Worm (Caenorhabditis elegans) whole organism, L3 larva: Measurements from ENCODE around the gene T25G12.11.

Experiments used
- R02D3.7 ChIP-seq: fragments of 150-350 bp; optimal IDR thresholded peaks from 2 replicates; lab custom pipeline; 2014; ENCODE audit warnings: missing biosample characterization, missing genetic modification characterization
- ZK546.5 ChIP-seq: sonication (generic microtip); optimal IDR thresholded peaks from 2 replicates; lab custom pipeline; 2017; ENCODE audit warnings: missing biosample characterization, missing genetic modification characterization
- aly-2 ChIP-seq: fragments of 150-350 bp; optimal IDR thresholded peaks from 2 replicates; lab custom pipeline; 2014; ENCODE audit warnings: missing biosample characterization, missing genetic modification characterization
- ama-1 ChIP-seq: fragments of 150-350 bp; optimal IDR thresholded peaks from 2 replicates; lab custom pipeline; 2018
- ceh-16 ChIP-seq: sonication (generic microtip); optimal IDR thresholded peaks from 2 replicates; lab custom pipeline; 2017; ENCODE audit warnings: missing biosample characterization, missing genetic modification characterization
- ceh-28 ChIP-seq: fragments of 150-350 bp; optimal IDR thresholded peaks from 2 replicates; lab custom pipeline; 2014; ENCODE audit warnings: missing biosample characterization, missing genetic modification reagents, missing genetic modification characterization
- ceh-82 ChIP-seq: fragments of 150-350 bp; optimal IDR thresholded peaks from 2 replicates; lab custom pipeline; 2014; ENCODE audit warnings: missing biosample characterization, missing genetic modification characterization
- ceh-9 ChIP-seq: sonication (generic microtip); optimal IDR thresholded peaks from 2 replicates; lab custom pipeline; 2018; ENCODE audit warnings: missing biosample characterization, missing genetic modification characterization
- egl-5 ChIP-seq: fragments of 150-350 bp; optimal IDR thresholded peaks from 2 replicates; lab custom pipeline; 2017; ENCODE audit warnings: missing biosample characterization, missing genetic modification reagents, missing genetic modification characterization, inconsistent platforms
- elt-2 ChIP-seq: sonication (generic microtip); optimal IDR thresholded peaks from 2 replicates; lab custom pipeline; 2016; ENCODE audit warnings: missing genetic modification reagents, mild to moderate bottlenecking, missing genetic modification characterization, missing compliant biosample characterization
- elt-3 ChIP-seq, 3 experiments: fragments of 150-350 bp in 1 of 3; sonication (generic microtip) in 2 of 3; optimal IDR thresholded peaks; 2 replicates in 2 of 3; 4 replicates in 1 of 3; lab custom pipeline; 2014 to 2017; ENCODE audit warnings: missing biosample characterization in 3 of 3, missing genetic modification characterization in 3 of 3
- eor-1 ChIP-seq, 2 experiments: fragments of 150-350 bp; optimal IDR thresholded peaks; 2 replicates each; lab custom pipeline; 2014 to 2018; ENCODE audit warnings: missing biosample characterization in 2 of 2, missing genetic modification characterization in 2 of 2
- fkh-2 ChIP-seq: fragments of 150-350 bp; optimal IDR thresholded peaks from 2 replicates; lab custom pipeline; 2014; ENCODE audit warnings: missing biosample characterization, missing genetic modification reagents, missing genetic modification characterization
- fos-1 ChIP-seq: fragments of 150-350 bp; optimal IDR thresholded peaks from 2 replicates; lab custom pipeline; 2014; ENCODE audit warnings: missing biosample characterization, missing genetic modification characterization
- hmg-11 ChIP-seq: sonication (generic microtip); optimal IDR thresholded peaks from 2 replicates; lab custom pipeline; 2016; ENCODE audit warnings: missing genetic modification characterization, missing compliant biosample characterization
- jun-1 ChIP-seq: fragments of 150-350 bp; optimal IDR thresholded peaks from 2 replicates; lab custom pipeline; 2014; ENCODE audit warnings: missing biosample characterization, missing genetic modification reagents, missing genetic modification characterization
- lin-39 ChIP-seq: fragments of 150-350 bp; optimal IDR thresholded peaks from 2 replicates; lab custom pipeline; 2018; ENCODE audit warnings: missing biosample characterization, missing genetic modification reagents, missing genetic modification characterization
- lsy-12 ChIP-seq: sonication (generic microtip); optimal IDR thresholded peaks from 2 replicates; lab custom pipeline; 2016; ENCODE audit warnings: mild to moderate bottlenecking, missing genetic modification characterization, missing compliant biosample characterization
- nfya-1 ChIP-seq: sonication (generic microtip); optimal IDR thresholded peaks from 2 replicates; lab custom pipeline; 2017; ENCODE audit warnings: missing genetic modification characterization, mild to moderate bottlenecking, missing compliant biosample characterization, antibody characterized with exemption, moderate library complexity; ENCODE audit not compliant: insufficient read depth
- nhr-11 ChIP-seq: fragments of 150-350 bp; optimal IDR thresholded peaks from 2 replicates; lab custom pipeline; 2014; ENCODE audit warnings: missing biosample characterization, missing genetic modification characterization
- nhr-28 ChIP-seq: fragments of 150-350 bp; optimal IDR thresholded peaks from 2 replicates; lab custom pipeline; 2014; ENCODE audit warnings: missing biosample characterization, missing genetic modification characterization
- nhr-43 ChIP-seq: sonication (generic microtip); optimal IDR thresholded peaks from 2 replicates; lab custom pipeline; 2016; ENCODE audit warnings: mild to moderate bottlenecking, missing genetic modification characterization, missing compliant biosample characterization; ENCODE audit not compliant: poor library complexity, severe bottlenecking
- nhr-76 ChIP-seq: fragments of 150-350 bp; sonication (generic microtip); optimal IDR thresholded peaks from 5 replicates; lab custom pipeline; 2014; ENCODE audit warnings: missing biosample characterization, missing genetic modification characterization
- pha-4 ChIP-seq: fragments of 150-350 bp; optimal IDR thresholded peaks from 2 replicates; lab custom pipeline; 2014; ENCODE audit warnings: missing biosample characterization, missing genetic modification reagents, missing genetic modification characterization
- pqm-1 ChIP-seq: fragments of 150-350 bp; optimal IDR thresholded peaks from 2 replicates; lab custom pipeline; 2017; ENCODE audit warnings: missing biosample characterization, missing genetic modification characterization, inconsistent platforms
- sea-2 ChIP-seq: fragments of 150-350 bp; sonication (generic microtip); optimal IDR thresholded peaks from 4 replicates; lab custom pipeline; 2014; ENCODE audit warnings: missing biosample characterization, missing genetic modification reagents, missing genetic modification characterization
- snpc-4 ChIP-seq: fragments of 150-350 bp; optimal IDR thresholded peaks from 2 replicates; lab custom pipeline; 2014; ENCODE audit warnings: missing biosample characterization, missing genetic modification characterization
- ztf-11 ChIP-seq: fragments of 150-350 bp; optimal IDR thresholded peaks from 2 replicates; lab custom pipeline; 2014; ENCODE audit warnings: missing biosample characterization, missing genetic modification characterization

The T25G12.11 gene

DNA sequence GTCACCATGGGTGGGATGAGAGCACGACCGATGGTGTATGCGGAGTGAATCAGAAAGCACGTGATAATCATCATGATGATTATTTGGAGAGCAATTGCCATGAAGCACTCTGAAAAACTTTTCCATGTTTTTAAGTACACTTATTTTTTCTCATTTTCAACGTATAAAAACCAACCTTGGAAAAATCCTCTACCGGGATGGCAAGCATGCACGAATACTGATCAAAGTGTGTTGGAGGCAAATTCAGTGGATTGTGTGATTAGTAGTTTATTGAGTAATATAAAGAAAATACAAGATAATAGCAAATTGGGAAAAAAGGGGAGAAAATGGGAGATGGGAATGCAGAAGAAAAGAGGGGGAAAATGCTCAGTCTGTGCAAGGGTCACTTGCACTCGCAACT is at the start of gene T25G12.11:
TSS of gene T25G12.11 (minus strand) at position 101 of the 400 bp plus-strand sequence.
- no peak for TF ChIP-seq sea-2 (GFP tag; lab: Kevin White, UChicago)
- TF ChIP-seq pha-4 (tag; lab: Kevin White, UChicago), result no peak
- no peak for TF ChIP-seq ceh-9 (tag; lab: Kevin White, UChicago)
- TF ChIP-seq R02D3.7 (tag; lab: Kevin White, UChicago), result no peak

DNA sequence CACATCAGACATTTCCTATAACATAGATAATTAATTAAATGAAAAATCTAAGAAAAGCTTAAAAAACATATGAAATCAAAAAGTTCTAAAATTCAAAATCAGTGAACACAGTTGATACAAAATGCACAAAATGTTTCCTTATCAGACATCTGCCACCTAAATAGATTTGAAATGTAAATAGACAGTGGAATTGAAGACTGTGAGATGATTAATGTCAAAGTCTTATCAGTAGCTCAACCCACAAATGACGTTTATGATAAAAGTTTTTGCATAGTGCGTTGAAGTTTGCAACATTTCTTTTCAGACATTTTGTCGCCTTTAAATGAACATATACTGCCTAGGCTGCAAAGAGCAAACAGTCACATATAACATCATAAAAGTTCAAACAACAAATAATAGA is 19.4 kb upstream of the T25G12.11 start, which contains the start of gene Y40C7B.4:
TSS of gene Y40C7B.4 (minus strand) at position 19 of the 400 bp plus-strand sequence.
- TF ChIP-seq ceh-28 (tag; lab: Kevin White, UChicago) (no peak), nfya-1 (tag; lab: Kevin White, UChicago) (no peak), R02D3.7 (tag; lab: Kevin White, UChicago) (no peak), pqm-1 (tag; lab: Kevin White, UChicago) (peak; percentile 93), ama-1 (lab: Kevin White, UChicago) (no peak), nhr-11 (no peak), elt-2 (tag; lab: Kevin White, UChicago) (peak; percentile 97), lsy-12 (no peak), elt-3 (tag; optimal IDR thresholded peaks at IDR 0.05; lab: Kevin White, UChicago) (no peak), ceh-16 (no peak), eor-1 (tag; optimal IDR thresholded peaks at IDR 0.05; lab: Kevin White, UChicago) (no peak), ceh-9 (tag; lab: Kevin White, UChicago) (no peak), jun-1 (tag; lab: Kevin White, UChicago) (peak; percentile 56), nhr-43 (tag; lab: Kevin White, UChicago) (no peak), pha-4 (tag; lab: Kevin White, UChicago) (peak; percentile 67), aly-2 (tag; lab: Kevin White, UChicago) (no peak)

DNA sequence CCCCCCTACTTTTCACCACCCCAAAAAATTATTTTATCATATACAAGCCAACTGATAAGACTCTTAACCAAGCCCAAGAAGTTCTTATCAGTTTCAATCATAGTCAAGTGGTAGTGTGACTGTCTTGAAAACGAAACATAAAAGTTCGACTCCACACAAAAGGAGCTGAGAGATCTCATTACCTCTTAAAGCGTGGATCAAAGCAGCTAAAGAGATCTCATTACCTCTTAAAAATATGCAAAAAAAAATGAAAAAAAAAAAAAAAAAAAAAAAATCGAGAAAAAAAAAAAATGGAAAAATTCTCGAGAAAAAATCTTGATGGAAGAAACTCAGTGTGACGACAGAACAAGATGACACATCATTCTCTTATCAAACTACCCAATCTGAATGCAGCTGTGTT is 18.4 kb upstream of the T25G12.11 start:
- peak; percentile 25 for TF ChIP-seq pqm-1 (tag; lab: Kevin White, UChicago)
- peak; percentile 88 for TF ChIP-seq elt-2 (tag; lab: Kevin White, UChicago)
- TF ChIP-seq, all 47 proteins: peak for 2; not testable (repeated sequence) for 45

DNA sequence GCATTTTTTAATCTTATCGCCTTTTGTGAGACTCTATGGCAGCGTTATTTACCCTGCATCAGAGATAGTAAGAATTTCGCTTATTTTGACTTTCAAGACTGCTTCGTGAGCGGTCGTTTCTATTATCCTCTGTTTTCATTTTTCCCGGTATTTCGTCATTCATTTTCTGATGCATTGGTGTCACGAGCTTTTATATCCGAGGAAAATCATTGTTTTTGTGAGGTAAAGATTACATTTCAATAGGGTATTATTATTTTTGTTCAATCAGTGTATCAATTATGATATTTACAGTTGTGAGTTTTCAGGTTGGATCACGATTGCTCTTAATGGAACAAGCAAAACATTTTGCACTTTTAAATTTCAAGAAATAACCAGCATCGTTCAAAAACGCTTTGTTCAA is 9.9 kb upstream of the T25G12.11 start:
- TF ChIP-seq nhr-76 (tag; lab: Kevin White, UChicago), result no peak
- TF ChIP-seq elt-2 (tag; lab: Kevin White, UChicago), result peak; percentile 26

DNA sequence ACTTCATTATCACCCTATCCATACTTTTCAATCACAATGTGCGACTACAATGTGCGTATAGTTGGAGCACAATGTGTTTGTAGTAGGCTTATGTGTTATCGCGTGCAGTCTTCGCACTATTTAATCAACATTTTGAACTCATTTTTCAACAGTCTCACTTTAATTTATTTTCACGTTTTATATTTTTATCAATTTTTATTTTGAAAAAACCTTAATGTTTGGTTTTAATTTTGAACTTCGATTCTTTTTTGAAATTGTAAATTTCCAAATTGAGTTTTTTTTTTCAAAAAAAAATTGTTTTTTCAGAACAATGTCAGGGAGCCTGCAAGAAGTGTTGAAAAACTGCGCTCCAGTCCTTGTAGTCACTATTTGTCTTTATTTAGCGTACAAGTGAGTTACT is 5.7 kb upstream of the T25G12.11 start, which contains the start of gene T25G12.13:
TSS of gene T25G12.13 (plus strand) at position 301 of the 400 bp plus-strand sequence.
- no peak for TF ChIP-seq ceh-16
- TF ChIP-seq fkh-2 (tag; lab: Kevin White, UChicago), result no peak
- TF ChIP-seq nhr-76 (tag; lab: Kevin White, UChicago), result no peak
- TF ChIP-seq elt-2 (tag; lab: Kevin White, UChicago), result peak; percentile 30

DNA sequence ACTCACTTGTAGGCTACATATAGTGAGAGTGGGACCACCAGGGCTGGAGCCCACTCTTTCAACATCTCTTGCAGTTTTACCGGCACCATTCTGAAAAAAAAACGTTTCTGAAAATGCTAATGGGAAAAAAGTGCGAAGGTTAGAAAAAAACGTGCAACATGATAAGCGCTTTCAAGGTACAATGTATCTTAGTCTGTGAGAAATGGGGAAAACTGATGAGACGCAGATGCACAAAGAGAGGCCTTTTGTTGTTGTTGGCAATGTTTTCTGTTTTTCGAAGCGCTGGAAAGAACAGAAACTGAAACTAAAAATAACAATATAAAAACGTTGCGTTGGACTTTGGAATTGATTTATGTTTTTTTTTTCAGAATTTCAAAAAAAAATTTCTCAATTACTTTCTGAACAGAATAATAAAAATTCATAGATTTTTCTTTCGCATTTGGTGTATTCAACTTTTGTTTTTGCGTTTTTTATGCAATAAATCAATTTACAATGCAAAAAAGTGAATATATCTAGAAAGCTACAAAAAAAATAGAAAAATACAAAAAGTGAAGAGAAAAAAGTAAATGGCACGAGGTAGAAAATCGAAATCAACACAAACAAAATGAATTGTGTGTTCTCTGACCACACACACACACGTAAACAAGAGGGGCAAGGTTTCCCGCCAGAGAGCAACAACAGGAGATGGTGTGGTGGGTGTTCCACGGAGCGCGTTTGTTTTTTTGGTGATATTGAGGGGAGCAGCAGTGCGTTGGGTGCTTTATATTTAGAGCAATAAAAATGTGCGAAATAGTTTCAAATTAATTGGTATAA is 1.4 kb downstream of the T25G12.11 start, which contains the start of gene dhs-30:
TSS of gene dhs-30 (minus strand) at position 90 of the 813 bp plus-strand sequence.
- no peak for TF ChIP-seq ztf-11
- TF ChIP-seq nhr-28 (tag; lab: Kevin White, UChicago), result no peak
- TF ChIP-seq R02D3.7 (tag; lab: Kevin White, UChicago), result no peak
- TF ChIP-seq pha-4 (tag; lab: Kevin White, UChicago), result peak; percentile 83
- TF ChIP-seq hmg-11 (tag; lab: Kevin White, UChicago), result no peak
- no peak for TF ChIP-seq jun-1 (tag; lab: Kevin White, UChicago)
- no peak for TF ChIP-seq ceh-28 (tag; lab: Kevin White, UChicago)
- no peak for TF ChIP-seq pqm-1 (tag; lab: Kevin White, UChicago)
- TF ChIP-seq elt-3 (tag; optimal IDR thresholded peaks at IDR 0.05; lab: Kevin White, UChicago), result no peak
- TF ChIP-seq ZK546.5 (tag; lab: Kevin White, UChicago), result no peak
- no peak for TF ChIP-seq fos-1 (tag; lab: Kevin White, UChicago)
- peak; percentile 37 for TF ChIP-seq elt-2 (tag; lab: Kevin White, UChicago)
- no peak for TF ChIP-seq lsy-12
- no peak for TF ChIP-seq egl-5
- no peak for TF ChIP-seq eor-1 (tag; optimal IDR thresholded peaks at IDR 0.05; lab: Kevin White, UChicago)
- peak; percentile 35 for TF ChIP-seq lin-39 (tag; lab: Kevin White, UChicago)
- TF ChIP-seq snpc-4 (tag; lab: Kevin White, UChicago), result no peak
- TF ChIP-seq ceh-82 (tag; lab: Kevin White, UChicago), result no peak
- TF ChIP-seq, all 47 proteins: peak for 3
